Worm (Caenorhabditis elegans) whole organism, late embryonic: ENCODE measurements around the gene nspc-18.

ENCODE experiments used
- ceh-45 ChIP-seq: fragments of 200-800 bp; sonication (Bioruptor generic); IDR thresholded peaks from 2 replicates; pipeline ENCODE4 v1.3.6; 2022; ENCODE audit warnings: missing genetic modification reagents, missing genetic modification characterization, missing compliant biosample characterization
- dmd-4 ChIP-seq: sonication (generic microtip); optimal IDR thresholded peaks from 2 replicates; lab custom pipeline; 2016; ENCODE audit warnings: borderline replicate concordance, missing genetic modification characterization, missing compliant biosample characterization
- nhr-11 ChIP-seq: fragments of 150-350 bp; optimal IDR thresholded peaks from 2 replicates; lab custom pipeline; 2014; ENCODE audit warnings: missing biosample characterization, missing genetic modification characterization
- unc-3 ChIP-seq, 2 experiments: fragments of 200-800 bp in 1 of 2; sonication (Bioruptor generic) in 1 of 2; sonication (generic microtip) in 1 of 2; conservative IDR thresholded peaks in 1 of 2; optimal IDR thresholded peaks in 1 of 2; 2 replicates each; pipeline versions ENCODE4 v1.3.6 to Lab custom; 2016 to 2022; ENCODE audit warnings: missing compliant biosample characterization in 2 of 2, missing genetic modification characterization in 2 of 2, missing genetic modification reagents in 1 of 2

DNA sequence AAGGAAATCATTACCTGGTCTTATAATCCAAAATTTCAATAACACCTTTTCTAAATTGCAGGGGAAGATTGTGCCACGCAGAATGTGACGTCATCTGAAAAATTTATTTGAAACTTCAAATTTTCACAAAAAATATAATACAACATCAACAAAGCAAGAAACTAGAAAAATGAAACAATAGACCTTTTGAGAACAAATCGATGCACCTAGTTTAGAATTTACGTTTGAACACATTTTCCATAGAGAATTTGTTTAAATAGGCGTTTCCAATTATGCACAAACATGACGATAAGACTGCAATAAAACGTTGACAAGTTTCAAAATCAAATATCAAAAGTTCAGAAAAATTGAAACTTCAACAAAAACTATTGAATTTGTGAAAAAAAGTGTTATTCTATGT, 14.6 kb downstream of the nspc-18 start, which contains the start of gene fbxa-141:
- no peak for TF ChIP-seq dmd-4 (tag; lab: Kevin White, UChicago)
- TF ChIP-seq unc-3 (GFP tag; conservative IDR thresholded peaks at IDR 0.05; lab: Robert Waterston, UW), result no peak
- no peak for TF ChIP-seq unc-3 (tag; optimal IDR thresholded peaks at IDR 0.05; lab: Kevin White, UChicago)
- TF ChIP-seq ceh-45 (GFP tag; lab: Robert Waterston, UW), result no peak
- TF ChIP-seq nhr-11 (tag; lab: Kevin White, UChicago), result no peak
